Fruit fly (Drosophila melanogaster) whole organism, prepupa: ENCODE data around the gene CG5254.

Experiments
- CG15336 ChIP-seq: fragments of 200-800 bp; sonication (Bioruptor generic); IDR thresholded peaks from 2 replicates; pipeline ENCODE4 v1.3.6; 2022; ENCODE audit warnings: missing biosample characterization, missing genetic modification characterization
- Smox ChIP-seq: fragments of 200-800 bp; sonication (Bioruptor generic); optimal IDR thresholded peaks from 3 replicates; lab custom pipeline; 2016; ENCODE audit warnings: missing biosample characterization, missing genetic modification characterization

DNA sequence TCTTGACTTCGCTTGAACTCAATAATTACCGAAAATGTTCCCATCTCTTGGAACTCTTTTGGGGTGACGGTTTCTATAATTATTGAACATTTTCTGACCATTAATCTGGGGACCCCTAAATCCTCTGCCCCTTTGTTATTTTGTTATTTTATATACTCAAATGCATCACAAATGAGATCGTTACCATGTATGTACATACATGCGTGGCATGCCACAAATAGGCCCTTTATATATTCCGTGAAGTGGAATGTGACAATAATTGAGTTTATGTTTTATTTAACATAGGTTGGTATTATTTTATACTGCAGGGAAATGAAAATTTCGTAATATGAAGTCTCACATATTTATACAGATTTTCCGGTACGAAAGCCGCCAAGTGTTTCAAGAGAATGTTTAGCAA, 32.3 kb upstream of the CG5254 start:
- TF ChIP-seq CG15336 (GFP tag; lab: Robert Waterston, UW) (no peak), Smox (GFP tag; lab: Kevin White, UChicago) (no peak)
